Fruit fly (Drosophila melanogaster) whole organism, adult: Measurements from ENCODE around the gene msps.

Experiments
- CG12768 ChIP-seq: fragments of 200-800 bp; sonication (Bioruptor generic); optimal IDR thresholded peaks from 2 replicates; lab custom pipeline; 2017; ENCODE audit warnings: missing biosample characterization, missing genetic modification characterization, mild to moderate bottlenecking, moderate library complexity, missing genetic modification reagents
- CG14711 ChIP-seq: fragments of 200-800 bp; sonication (Bioruptor generic); optimal IDR thresholded peaks from 2 replicates; lab custom pipeline; 2018; ENCODE audit warnings: missing biosample characterization, mild to moderate bottlenecking, missing genetic modification characterization, moderate library complexity
- CG33017 ChIP-seq: fragments of 200-800 bp; sonication (Bioruptor generic); optimal IDR thresholded peaks from 2 replicates; lab custom pipeline; 2018; ENCODE audit warnings: missing biosample characterization, mild to moderate bottlenecking, missing genetic modification characterization, moderate library complexity
- CG7045 ChIP-seq: fragments of 200-800 bp; sonication (Bioruptor generic); optimal IDR thresholded peaks from 2 replicates; lab custom pipeline; 2017; ENCODE audit warnings: missing biosample characterization, mild to moderate bottlenecking, missing genetic modification characterization
- CG7101 ChIP-seq: fragments of 200-800 bp; sonication (Bioruptor generic); optimal IDR thresholded peaks from 2 replicates; lab custom pipeline; 2018; ENCODE audit warnings: missing biosample characterization, mild to moderate bottlenecking, missing genetic modification characterization, moderate library complexity
- Clk ChIP-seq: fragments of 200-800 bp; sonication (Bioruptor generic); optimal IDR thresholded peaks from 2 replicates; lab custom pipeline; 2017; ENCODE audit warnings: missing biosample characterization, missing genetic modification characterization
- Crg-1 ChIP-seq: fragments of 200-800 bp; sonication (Bioruptor generic); optimal IDR thresholded peaks from 2 replicates; lab custom pipeline; 2016; ENCODE audit warnings: missing biosample characterization, missing genetic modification characterization
- Hr96 ChIP-seq: fragments of 200-800 bp; sonication (Bioruptor generic); optimal IDR thresholded peaks from 2 replicates; lab custom pipeline; 2016; ENCODE audit warnings: missing biosample characterization, missing genetic modification characterization
- bab1 ChIP-seq: fragments of 200-800 bp; sonication (Bioruptor generic); optimal IDR thresholded peaks from 3 replicates; lab custom pipeline; 2019; ENCODE audit warnings: missing biosample characterization, mild to moderate bottlenecking, missing genetic modification characterization, moderate library complexity
- cic ChIP-seq: fragments of 200-800 bp; sonication (Bioruptor generic); optimal IDR thresholded peaks from 2 replicates; lab custom pipeline; 2017; ENCODE audit warnings: missing biosample characterization, mild to moderate bottlenecking, missing genetic modification characterization, moderate library complexity
- cnc ChIP-seq, 2 experiments: fragments of >200 bp; optimal IDR thresholded peaks; 2 replicates each; lab custom pipeline; 2017
- kay ChIP-seq: fragments of 200-800 bp; sonication (Bioruptor generic); peaks from one replicate; lab custom pipeline; 2016; ENCODE audit warnings: missing biosample characterization, missing genetic modification characterization, borderline replicate concordance
- pad ChIP-seq: fragments of 200-800 bp; sonication (Bioruptor generic); optimal IDR thresholded peaks from 3 replicates; lab custom pipeline; 2017; ENCODE audit warnings: missing biosample characterization, missing genetic modification characterization, mild to moderate bottlenecking, moderate library complexity, missing genetic modification reagents
- tj ChIP-seq: fragments of 200-800 bp; sonication (Bioruptor generic); optimal IDR thresholded peaks from 3 replicates; lab custom pipeline; 2017; ENCODE audit warnings: missing biosample characterization, mild to moderate bottlenecking, missing genetic modification characterization, moderate library complexity

DNA sequence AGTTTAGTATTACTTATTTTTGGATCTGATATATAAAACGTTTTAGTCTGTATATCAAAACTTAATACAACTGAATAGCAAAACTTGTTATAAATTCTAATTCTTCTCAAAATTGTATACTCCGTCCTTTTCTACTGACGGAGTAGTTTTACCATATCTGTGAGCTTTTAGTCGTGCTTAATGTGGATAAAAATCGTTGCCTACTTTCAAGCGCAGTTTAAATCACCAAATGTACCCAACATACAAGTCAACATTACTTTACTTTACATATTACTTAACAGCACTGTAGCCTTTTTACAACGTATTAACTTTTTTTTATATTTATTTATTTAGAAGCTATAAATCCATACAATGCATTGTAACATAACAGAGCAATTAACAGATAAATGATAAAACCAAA is 9.7 kb upstream of the msps start:
- no peak for TF ChIP-seq CG7101 (tag; lab: Kevin White, UChicago)
- no peak for TF ChIP-seq CG14711 (tag; lab: Kevin White, UChicago)
- TF ChIP-seq pad (GFP tag; lab: Kevin White, UChicago) = no peak
- TF ChIP-seq Crg-1 (GFP tag; lab: Kevin White, UChicago) = no peak
- TF ChIP-seq Hr96 (GFP tag; lab: Kevin White, UChicago) = no peak
- TF ChIP-seq bab1 (GFP tag; lab: Kevin White, UChicago) = no peak
- TF ChIP-seq CG33017 = no peak
- no peak for TF ChIP-seq CG12768 (GFP tag; lab: Kevin White, UChicago)
- TF ChIP-seq CG7045 (GFP tag; lab: Kevin White, UChicago) = no peak
- TF ChIP-seq Clk (GFP tag; lab: Kevin White, UChicago) = no peak
- TF ChIP-seq cnc (optimal IDR thresholded peaks at IDR 0.05; lab: Kevin White, UChicago) = no peak
- no peak for TF ChIP-seq cic (GFP tag; lab: Kevin White, UChicago)
- TF ChIP-seq kay (GFP tag; lab: Kevin White, UChicago) = no peak
- TF ChIP-seq tj (GFP tag; lab: Kevin White, UChicago) = no peak
